Fruit fly (Drosophila melanogaster) Kc167 (cell line): ENCODE results near the gene CG6023.

Experiments used
- Myc ChIP-seq: fragments of >200 bp; optimal IDR thresholded peaks from 2 replicates; lab custom pipeline; 2017; ENCODE audit warnings: missing external identifiers
- Sin3A ChIP-seq: fragments of >200 bp; optimal IDR thresholded peaks from 2 replicates; lab custom pipeline; 2018; ENCODE audit warnings: missing external identifiers
- h ChIP-seq: fragments of >200 bp; optimal IDR thresholded peaks from 3 replicates; lab custom pipeline; 2018; ENCODE audit warnings: missing external identifiers
- psq ChIP-seq: fragments of >200 bp; optimal IDR thresholded peaks from 2 replicates; lab custom pipeline; 2017; ENCODE audit warnings: missing external identifiers
- ttk ChIP-seq: sonication (Bioruptor generic); optimal IDR thresholded peaks from 2 replicates; lab custom pipeline; 2017; ENCODE audit warnings: missing external identifiers

DNA sequence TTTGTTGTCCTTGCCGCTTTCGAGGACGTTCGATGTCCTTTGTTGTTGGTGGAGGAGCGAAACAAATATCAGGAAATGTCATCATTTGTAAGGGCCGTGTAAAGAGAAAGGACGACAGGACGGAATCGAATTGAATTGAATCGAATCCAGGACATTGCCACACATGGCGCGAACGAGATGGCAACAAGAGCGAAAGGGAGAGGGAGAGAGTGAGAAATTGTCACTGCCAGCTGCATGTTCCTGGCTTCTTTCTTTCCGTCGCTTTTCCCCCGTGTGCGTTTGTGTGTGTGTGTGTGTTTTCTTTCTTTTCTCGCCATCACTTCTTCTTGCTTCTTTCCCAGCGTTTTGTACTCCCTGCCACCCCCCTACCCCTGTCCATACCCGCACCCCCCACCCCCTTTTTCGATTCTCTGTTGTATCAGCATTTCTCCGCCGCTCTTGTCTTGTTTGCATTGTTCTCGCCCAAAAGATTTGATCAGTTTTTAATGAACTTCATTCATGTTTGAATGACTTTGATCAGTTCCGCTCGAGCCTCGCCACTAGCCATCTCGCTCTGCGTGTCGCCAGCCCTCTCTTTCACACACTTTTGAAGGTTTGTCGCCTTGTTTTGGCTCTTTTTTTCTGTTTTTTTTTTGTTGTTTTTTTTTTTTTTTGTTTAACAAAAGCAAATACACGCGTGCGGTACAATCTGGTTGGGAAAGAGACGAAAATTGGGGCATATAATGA, 22.9 kb downstream of the CG6023 start:
- TF ChIP-seq Myc (lab: Kevin White, UChicago): no peak
- no peak for TF ChIP-seq Sin3A (lab: Kevin White, UChicago)
- no peak for TF ChIP-seq psq (lab: Kevin White, UChicago)
- TF ChIP-seq ttk: no peak
- no peak for TF ChIP-seq h (lab: Kevin White, UChicago)
